Fruit fly (Drosophila melanogaster) whole organism, embryonic: ENCODE data around the gene dao.

Experiments used
- Adf1 ChIP-seq: fragments of 200-800 bp; sonication (Bioruptor generic); IDR thresholded peaks from 2 replicates; pipeline ENCODE4 v1.3.6; 2022; ENCODE audit warnings: missing biosample characterization, missing genetic modification characterization
- Asciz ChIP-seq: fragments of 200-800 bp; sonication (Bioruptor generic); optimal IDR thresholded peaks from 2 replicates; lab custom pipeline; 2017; ENCODE audit warnings: missing biosample characterization, mild to moderate bottlenecking, missing genetic modification characterization, missing genetic modification reagents
- Atf-2 ChIP-seq: fragments of 200-800 bp; sonication (Bioruptor generic); optimal IDR thresholded peaks from 2 replicates; lab custom pipeline; 2016; ENCODE audit warnings: missing biosample characterization, missing genetic modification characterization
- CG10565 ChIP-seq: fragments of 200-800 bp; sonication (Bioruptor generic); optimal IDR thresholded peaks from 3 replicates; lab custom pipeline; 2016; ENCODE audit warnings: missing biosample characterization, mild to moderate bottlenecking, missing genetic modification characterization
- CG11504 ChIP-seq: fragments of 200-800 bp; sonication (Bioruptor generic); optimal IDR thresholded peaks from 3 replicates; lab custom pipeline; 2019; ENCODE audit warnings: missing biosample characterization, mild to moderate bottlenecking, missing genetic modification characterization, moderate library complexity
- CG13287 ChIP-seq: fragments of 200-800 bp; sonication (Bioruptor generic); IDR thresholded peaks from 2 replicates; pipeline ENCODE4 v1.3.6; 2022; ENCODE audit warnings: missing biosample characterization, missing genetic modification characterization; ENCODE audit not compliant: partially characterized antibody
- CG13296 ChIP-seq: fragments of 200-800 bp; sonication (Bioruptor generic); optimal IDR thresholded peaks from 3 replicates; lab custom pipeline; 2018; ENCODE audit warnings: missing biosample characterization, mild to moderate bottlenecking, missing genetic modification characterization
- CG15514 ChIP-seq: fragments of 200-800 bp; sonication (Bioruptor generic); optimal IDR thresholded peaks from 3 replicates; lab custom pipeline; 2017; ENCODE audit warnings: missing biosample characterization, missing genetic modification characterization, mild to moderate bottlenecking, moderate library complexity, missing genetic modification reagents
- CG15696 ChIP-seq: fragments of 200-800 bp; sonication (Bioruptor generic); optimal IDR thresholded peaks from 2 replicates; lab custom pipeline; 2019; ENCODE audit warnings: missing biosample characterization, mild to moderate bottlenecking, missing genetic modification characterization, moderate library complexity
- CG3407 ChIP-seq: fragments of 200-800 bp; sonication (Bioruptor generic); optimal IDR thresholded peaks from 2 replicates; lab custom pipeline; 2018; ENCODE audit warnings: missing biosample characterization, mild to moderate bottlenecking, missing genetic modification characterization
- CG34224 ChIP-seq: fragments of 200-800 bp; sonication (Bioruptor generic); IDR thresholded peaks from 3 replicates; pipeline ENCODE4 v1.3.6; 2022; ENCODE audit warnings: missing biosample characterization, missing genetic modification characterization; ENCODE audit not compliant: partially characterized antibody
- CG6254 ChIP-seq: fragments of 200-800 bp; sonication (Bioruptor generic); optimal IDR thresholded peaks from 3 replicates; lab custom pipeline; 2017; ENCODE audit warnings: mild to moderate bottlenecking, missing biosample characterization, missing genetic modification reagents, missing genetic modification characterization
- CG6689 ChIP-seq: fragments of 200-800 bp; sonication (Bioruptor generic); IDR thresholded peaks from 2 replicates; pipeline ENCODE4 v1.3.6; 2022; ENCODE audit warnings: missing biosample characterization, missing genetic modification characterization
- CG6765 ChIP-seq: fragments of 200-800 bp; sonication (Bioruptor generic); optimal IDR thresholded peaks from 3 replicates; lab custom pipeline; 2017; ENCODE audit warnings: missing biosample characterization, mild to moderate bottlenecking, missing genetic modification characterization
- CG7963 ChIP-seq: fragments of 200-800 bp; sonication (Bioruptor generic); IDR thresholded peaks from 3 replicates; pipeline ENCODE4 v1.3.6; 2022; ENCODE audit warnings: missing biosample characterization, missing genetic modification characterization; ENCODE audit not compliant: partially characterized antibody
- CG8359 ChIP-seq: fragments of 200-800 bp; sonication (Bioruptor generic); optimal IDR thresholded peaks from 2 replicates; lab custom pipeline; 2017; ENCODE audit warnings: missing biosample characterization, mild to moderate bottlenecking, missing genetic modification characterization, borderline replicate concordance
- Dbx ChIP-seq: fragments of 200-800 bp; sonication (Bioruptor generic); IDR thresholded peaks from 3 replicates; pipeline ENCODE4 v1.3.6; 2022; ENCODE audit warnings: missing biosample characterization, missing genetic modification characterization
- E2f2 ChIP-seq: fragments of 200-800 bp; sonication (Bioruptor generic); IDR thresholded peaks from 2 replicates; pipeline ENCODE4 v1.3.6; 2022; ENCODE audit warnings: missing biosample characterization, missing genetic modification characterization
- Ets65A ChIP-seq: fragments of 200-800 bp; sonication (Bioruptor generic); peaks from one replicate; lab custom pipeline; 2016; ENCODE audit warnings: missing biosample characterization, missing genetic modification characterization
- Hey ChIP-seq: fragments of 200-800 bp; sonication (Bioruptor generic); optimal IDR thresholded peaks from 3 replicates; lab custom pipeline; 2018; ENCODE audit warnings: missing biosample characterization, mild to moderate bottlenecking, missing genetic modification characterization
- Jarid2 ChIP-seq: fragments of 200-800 bp; sonication (Bioruptor generic); optimal IDR thresholded peaks from 3 replicates; lab custom pipeline; 2017; ENCODE audit warnings: mild to moderate bottlenecking, missing biosample characterization, missing genetic modification reagents, missing genetic modification characterization
- MTF-1 ChIP-seq: fragments of 200-800 bp; sonication (Bioruptor generic); optimal IDR thresholded peaks from 2 replicates; lab custom pipeline; 2018; ENCODE audit warnings: missing biosample characterization, mild to moderate bottlenecking, missing genetic modification characterization, borderline replicate concordance
- Myb ChIP-seq: fragments of 200-800 bp; sonication (Bioruptor generic); optimal IDR thresholded peaks from 2 replicates; lab custom pipeline; 2016; ENCODE audit warnings: missing biosample characterization, missing genetic modification characterization
- Oaz ChIP-seq: fragments of 200-800 bp; sonication (Bioruptor generic); IDR thresholded peaks from 2 replicates; pipeline ENCODE4 v1.3.6; 2022; ENCODE audit warnings: missing biosample characterization, missing genetic modification characterization
- Opbp ChIP-seq: fragments of 200-800 bp; sonication (Bioruptor generic); IDR thresholded peaks from 3 replicates; pipeline ENCODE4 v1.3.6; 2022; ENCODE audit warnings: missing biosample characterization, missing genetic modification characterization; ENCODE audit not compliant: partially characterized antibody
- Sox100B ChIP-seq: fragments of 200-800 bp; sonication (Bioruptor generic); optimal IDR thresholded peaks from 3 replicates; lab custom pipeline; 2018; ENCODE audit warnings: missing biosample characterization, mild to moderate bottlenecking, missing genetic modification characterization
- Sox102F ChIP-seq: fragments of 200-800 bp; sonication (Bioruptor generic); optimal IDR thresholded peaks from 2 replicates; lab custom pipeline; 2018; ENCODE audit warnings: missing biosample characterization, mild to moderate bottlenecking, missing genetic modification characterization, moderate library complexity
- TFAM ChIP-seq: fragments of 200-800 bp; sonication (Bioruptor generic); optimal IDR thresholded peaks from 2 replicates; lab custom pipeline; 2017; ENCODE audit warnings: missing biosample characterization, missing genetic modification characterization, inconsistent platforms
- Trl ChIP-seq, 3 experiments: fragments of >200 bp in 2 of 3; fragments of 200-800 bp in 1 of 3; sonication (Bioruptor generic) in 1 of 3; optimal IDR thresholded peaks; 2 replicates in 1 of 3; 3 replicates in 2 of 3; lab custom pipeline; 2016 to 2017; ENCODE audit warnings: missing biosample characterization in 1 of 3, missing genetic modification characterization in 1 of 3
- Usf ChIP-seq: fragments of 200-800 bp; sonication (Bioruptor generic); optimal IDR thresholded peaks from 2 replicates; lab custom pipeline; 2017; ENCODE audit warnings: missing genotype, missing biosample characterization, missing genetic modification characterization
- ac ChIP-seq: fragments of 200-800 bp; sonication (Bioruptor generic); optimal IDR thresholded peaks from 3 replicates; lab custom pipeline; 2017; ENCODE audit warnings: missing biosample characterization, mild to moderate bottlenecking, missing genetic modification characterization
- amos ChIP-seq: fragments of 200-800 bp; sonication (Bioruptor generic); IDR thresholded peaks from 2 replicates; pipeline ENCODE4 v1.3.6; 2022; ENCODE audit warnings: missing biosample characterization, missing genetic modification characterization; ENCODE audit not compliant: partially characterized antibody
- cad ChIP-seq: fragments of >200 bp; optimal IDR thresholded peaks from 2 replicates; lab custom pipeline; 2017; ENCODE audit warnings: missing biosample characterization, missing genetic modification characterization
- chm ChIP-seq: fragments of 200-800 bp; sonication (Bioruptor generic); IDR thresholded peaks from 2 replicates; pipeline ENCODE4 v1.3.6; 2022; ENCODE audit warnings: missing biosample characterization, missing genetic modification characterization
- chn ChIP-seq: fragments of 200-800 bp; sonication (Bioruptor generic); optimal IDR thresholded peaks from 2 replicates; lab custom pipeline; 2016; ENCODE audit warnings: missing biosample characterization, missing genetic modification characterization
- crol ChIP-seq: fragments of 200-800 bp; sonication (Bioruptor generic); IDR thresholded peaks from 2 replicates; pipeline ENCODE4 v1.3.6; 2022; ENCODE audit warnings: missing biosample characterization, missing genetic modification characterization
- dm ChIP-seq: fragments of 200-800 bp; sonication (Bioruptor generic); optimal IDR thresholded peaks from 3 replicates; lab custom pipeline; 2016; ENCODE audit warnings: missing biosample characterization, missing genetic modification characterization
- fd96Cb ChIP-seq: fragments of 200-800 bp; sonication (Bioruptor generic); optimal IDR thresholded peaks from 2 replicates; lab custom pipeline; 2018; ENCODE audit warnings: missing biosample characterization, mild to moderate bottlenecking, missing genetic modification characterization, moderate library complexity
- gce ChIP-seq: fragments of 200-800 bp; sonication (Bioruptor generic); IDR thresholded peaks from 3 replicates; pipeline ENCODE4 v1.3.6; 2022; ENCODE audit warnings: missing biosample characterization, missing genetic modification characterization
- her ChIP-seq: fragments of 200-800 bp; sonication (Bioruptor generic); optimal IDR thresholded peaks from 2 replicates; lab custom pipeline; 2016; ENCODE audit warnings: missing biosample characterization, missing genetic modification characterization
- hkb ChIP-seq, 2 experiments: fragments of 200-800 bp in 1 of 2; fragments of >200 bp in 1 of 2; sonication (Bioruptor generic) in 1 of 2; IDR thresholded peaks in 1 of 2; optimal IDR thresholded peaks in 1 of 2; 2 replicates each; pipeline versions ENCODE4 v1.3.6 to Lab custom; 2017 to 2022; ENCODE audit warnings: missing biosample characterization in 1 of 2, missing genetic modification characterization in 1 of 2
- jigr1 ChIP-seq: fragments of 200-800 bp; sonication (Bioruptor generic); IDR thresholded peaks from 3 replicates; pipeline ENCODE4 v1.3.6; 2022; ENCODE audit warnings: missing biosample characterization, missing genetic modification characterization
- nau ChIP-seq: fragments of 200-800 bp; sonication (Bioruptor generic); optimal IDR thresholded peaks from 3 replicates; lab custom pipeline; 2017; ENCODE audit warnings: missing biosample characterization, mild to moderate bottlenecking, missing genetic modification characterization, missing genetic modification reagents
- nom ChIP-seq: fragments of 200-800 bp; sonication (Bioruptor generic); optimal IDR thresholded peaks from 2 replicates; lab custom pipeline; 2017; ENCODE audit warnings: missing biosample characterization, missing genetic modification characterization, mild to moderate bottlenecking, moderate library complexity, missing genetic modification reagents
- otp ChIP-seq: fragments of 200-800 bp; sonication (Bioruptor generic); IDR thresholded peaks from 3 replicates; pipeline ENCODE4, ENCODE4 v1.3.6; 2022; ENCODE audit warnings: missing biosample characterization, missing genetic modification characterization
- slbo ChIP-seq: fragments of 200-800 bp; sonication (Bioruptor generic); IDR thresholded peaks from 2 replicates; pipeline ENCODE4 v1.3.6; 2022; ENCODE audit warnings: missing biosample characterization, missing genetic modification characterization
- slou ChIP-seq: fragments of 200-800 bp; sonication (Bioruptor generic); optimal IDR thresholded peaks from 3 replicates; lab custom pipeline; 2016; ENCODE audit warnings: missing biosample characterization, missing genetic modification characterization
- sqz ChIP-seq: fragments of 200-800 bp; sonication (Bioruptor generic); optimal IDR thresholded peaks from 3 replicates; lab custom pipeline; 2018; ENCODE audit warnings: missing biosample characterization, mild to moderate bottlenecking, missing genetic modification characterization
- sug ChIP-seq: fragments of 200-800 bp; optimal IDR thresholded peaks from 2 replicates; lab custom pipeline; 2019; ENCODE audit warnings: missing biosample characterization, mild to moderate bottlenecking, missing genetic modification characterization, moderate library complexity

dao gene

DNA sequence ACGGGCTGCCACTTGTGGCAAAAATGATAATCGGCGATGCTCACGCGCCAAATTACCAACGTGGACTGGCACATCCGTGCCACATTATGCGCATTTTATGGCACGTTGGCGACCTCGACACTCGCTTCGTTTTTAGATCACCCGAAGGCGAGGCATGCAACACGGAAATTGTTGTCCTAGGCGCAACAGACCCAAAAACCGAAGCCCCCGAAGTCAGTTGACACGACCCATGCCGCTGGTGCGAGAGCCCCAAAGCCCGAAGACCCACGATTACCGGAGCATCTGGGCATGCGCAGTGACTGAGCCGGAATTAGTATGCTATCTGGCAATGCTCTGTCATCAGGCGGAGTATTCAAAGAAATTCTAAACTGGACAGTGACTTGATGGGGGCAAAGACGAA, 48.3 kb upstream of the dao start, which contains the start of gene CG4168 (continued):
- TF ChIP-seq CG6765 (GFP tag; lab: Kevin White, UChicago) (no peak), chn (GFP tag; lab: Kevin White, UChicago) (no peak), fd96Cb (tag; lab: Kevin White, UChicago) (no peak), Asciz (no peak), nau (no peak), chm (GFP tag; lab: Robert Waterston, UW) (no peak), crol (GFP tag; lab: Robert Waterston, UW) (peak; percentile 32; the same call in 1 of the 2 replicates), CG13287 (GFP tag; lab: Robert Waterston, UW) (no peak), sug (tag; lab: Kevin White, UChicago) (no peak), Dbx (GFP tag; lab: Robert Waterston, UW) (no peak), Hey (tag; lab: Kevin White, UChicago) (no peak), gce (GFP tag; lab: Robert Waterston, UW) (no peak), CG7963 (GFP tag; lab: Robert Waterston, UW) (no peak), jigr1 (GFP tag; lab: Robert Waterston, UW) (no peak), CG11504 (tag; lab: Kevin White, UChicago) (peak; percentile 5), CG10565 (GFP tag; lab: Kevin White, UChicago) (no peak), CG3407 (GFP tag; lab: Kevin White, UChicago) (no peak), Oaz (no peak), TFAM (no peak), slbo (GFP tag; lab: Robert Waterston, UW) (no peak), ac (GFP tag; lab: Kevin White, UChicago) (no peak), sqz (GFP tag; lab: Kevin White, UChicago) (no peak), CG6254 (GFP tag; lab: Kevin White, UChicago) (no peak), CG13296 (GFP tag; lab: Kevin White, UChicago) (no peak), Opbp (GFP tag; lab: Robert Waterston, UW) (0 out of 3 replicates have a peak, but pooled peaks have one; percentile 25), Adf1 (GFP tag; lab: Robert Waterston, UW) (no peak), CG34224 (GFP tag; lab: Robert Waterston, UW) (no peak), MTF-1 (GFP tag; lab: Kevin White, UChicago) (no peak), Jarid2 (GFP tag; lab: Kevin White, UChicago) (peak; percentile 45), her (GFP tag; lab: Kevin White, UChicago) (no peak), Sox100B (no peak), Usf (GFP tag; lab: Kevin White, UChicago) (no peak), otp (GFP tag; lab: Robert Waterston, UW) (no peak), Myb (GFP tag; lab: Kevin White, UChicago) (no peak), Trl (optimal IDR thresholded peaks at IDR 0.05; lab: Kevin White, UChicago) (peak in 1 of 2 experiments; percentile 3), Trl (GFP tag; optimal IDR thresholded peaks at IDR 0.05; lab: Kevin White, UChicago) (no peak), cad (GFP tag; lab: Kevin White, UChicago) (no peak), Atf-2 (no peak), CG6689 (no peak), slou (no peak), CG15514 (GFP tag; lab: Kevin White, UChicago) (no peak), Ets65A (GFP tag; lab: Kevin White, UChicago) (peak; percentile 27), CG8359 (GFP tag; lab: Kevin White, UChicago) (no peak), amos (GFP tag; lab: Robert Waterston, UW) (peak; percentile 4; the same call in 1 of the 2 replicates), E2f2 (GFP tag; lab: Robert Waterston, UW) (no peak), Sox102F (GFP tag; lab: Kevin White, UChicago) (no peak), hkb (optimal IDR thresholded peaks at IDR 0.05; lab: Kevin White, UChicago) (no peak), hkb (GFP tag; IDR thresholded peaks at IDR 0.05; lab: Robert Waterston, UW) (no peak), dm (no peak), nom (no peak), CG15696 (no peak)
